Worm (Caenorhabditis elegans) whole organism, L1 larva: ENCODE data around the gene Y44A6D.6.

Source experiments
- dpl-1 ChIP-seq, 3 experiments: fragments of 150-350 bp in 2 of 3; sonication (generic microtip) in 1 of 3; optimal IDR thresholded peaks; 2 replicates each; lab custom pipeline; 2014 to 2017; ENCODE audit warnings: missing biosample characterization in 3 of 3, missing genetic modification characterization in 3 of 3, missing genetic modification reagents in 3 of 3
- jun-1 ChIP-seq: fragments of 150-350 bp; optimal IDR thresholded peaks from 2 replicates; lab custom pipeline; 2014; ENCODE audit warnings: missing biosample characterization, missing genetic modification reagents, missing genetic modification characterization
- lin-13 ChIP-seq: fragments of 150-350 bp; optimal IDR thresholded peaks from 2 replicates; lab custom pipeline; 2014; ENCODE audit warnings: missing biosample characterization, missing genetic modification reagents, missing genetic modification characterization
- mdl-1 ChIP-seq, 2 experiments: fragments of 150-350 bp; optimal IDR thresholded peaks; 2 replicates each; lab custom pipeline; 2014 to 2017; ENCODE audit warnings: missing biosample characterization in 2 of 2, missing genetic modification characterization in 2 of 2, inconsistent platforms in 1 of 2
- nhr-84 ChIP-seq: sonication (generic microtip); optimal IDR thresholded peaks from 2 replicates; lab custom pipeline; 2017; ENCODE audit warnings: missing biosample characterization, missing genetic modification characterization
- nhr-85 ChIP-seq: sonication (generic microtip); peaks from one replicate; lab custom pipeline; 2016; ENCODE audit warnings: missing genetic modification characterization, inconsistent platforms, missing compliant biosample characterization
- rnt-1 ChIP-seq: sonication (generic microtip); optimal IDR thresholded peaks from 2 replicates; lab custom pipeline; 2016; ENCODE audit warnings: mild to moderate bottlenecking, missing genetic modification characterization, moderate library complexity, missing compliant biosample characterization

- no peak for TF ChIP-seq lin-13
- no peak for TF ChIP-seq nhr-84
- no peak for TF ChIP-seq rnt-1 (tag; lab: Kevin White, UChicago)
- TF ChIP-seq mdl-1 (tag; optimal IDR thresholded peaks at IDR 0.05; lab: Kevin White, UChicago) = no peak
- no peak for TF ChIP-seq nhr-85 (tag; lab: Kevin White, UChicago)
- TF ChIP-seq jun-1 (tag; lab: Kevin White, UChicago) = no peak
- TF ChIP-seq dpl-1 (GFP tag; optimal IDR thresholded peaks at IDR 0.05; lab: Kevin White, UChicago) = no peak
Measured at ce11 chrV:20783642-20784041, 23.5 kb upstream of the Y44A6D.6 start.
